Worm (Caenorhabditis elegans): ENCODE results near the gene T27A8.3.

The T27A8.3 gene

DNA sequence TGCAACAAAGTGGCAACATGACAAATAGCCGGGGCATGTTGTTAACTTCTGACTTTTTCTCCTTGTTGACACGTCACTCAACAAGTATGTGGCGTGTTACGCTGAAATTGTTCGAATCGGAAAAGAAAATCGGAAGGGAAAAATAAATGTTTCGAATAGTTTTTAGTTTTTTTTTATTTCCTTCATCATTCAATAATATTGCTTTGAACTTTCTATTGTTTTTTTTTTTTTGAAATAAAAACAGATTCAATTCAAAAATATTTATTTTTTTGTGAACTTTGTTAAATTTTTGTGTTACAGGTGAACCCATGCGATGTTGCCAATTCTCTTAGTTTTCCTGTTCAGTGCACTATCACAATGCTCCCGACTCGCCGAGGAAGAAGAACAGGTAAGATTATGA is 12.9 kb upstream of the T27A8.3 start, which contains the start of gene cpd-2:
Gene cpd-2, plus strand, starts transcription at position 301 of the 400 bp plus-strand sequence.
- TF ChIP-seq set-16 (GFP tag; IDR thresholded peaks at IDR 0.05) (no peak), F26F4.8 (GFP tag; conservative IDR thresholded peaks at IDR 0.05) (no peak), daf-19 (GFP tag; conservative IDR thresholded peaks at IDR 0.05) (no peak), Y75B8A.6 (GFP tag; IDR thresholded peaks at IDR 0.05) (no peak), lin-15B (tag; optimal IDR thresholded peaks at IDR 0.05) (no peak), skn-1 (tag; optimal IDR thresholded peaks at IDR 0.05) (no peak), ztf-7 (tag; optimal IDR thresholded peaks at IDR 0.05) (no peak), ZK546.5 (tag; optimal IDR thresholded peaks at IDR 0.05) (no peak), T26A8.4 (GFP tag; IDR thresholded peaks at IDR 0.05) (no peak), ctbp-1 (GFP tag; IDR thresholded peaks at IDR 0.05) (no peak), zip-2 (tag; optimal IDR thresholded peaks at IDR 0.05) (no peak)

DNA sequence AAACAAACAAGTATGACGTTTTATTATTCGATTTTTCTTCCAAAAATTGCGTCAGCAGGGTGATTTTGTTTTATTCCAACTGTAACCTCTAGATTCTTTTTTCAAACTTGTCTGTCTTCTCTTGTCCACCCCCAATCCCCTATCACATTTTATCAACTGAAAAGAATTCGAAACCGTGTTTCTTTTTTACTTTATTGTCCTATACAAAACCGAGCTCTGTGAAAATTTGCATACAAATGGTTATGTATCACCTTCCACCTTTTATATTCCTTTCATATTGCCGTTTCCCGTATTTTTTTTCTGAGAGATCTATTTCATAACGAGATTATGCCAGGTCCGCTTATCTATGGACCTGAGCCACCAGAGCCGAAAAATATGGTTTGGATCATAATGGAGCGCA is 7.2 kb upstream of the T27A8.3 start, which contains the start of gene T27A8.7:
Gene T27A8.7, plus strand, starts transcription at position 301 of the 400 bp plus-strand sequence.
- TF ChIP-seq spr-1 (tag; optimal IDR thresholded peaks at IDR 0.05) (no peak), skn-1 (tag; optimal IDR thresholded peaks at IDR 0.05) (no peak), daf-19 (GFP tag; conservative IDR thresholded peaks at IDR 0.05) (no peak), fos-1 (tag; optimal IDR thresholded peaks at IDR 0.05) (no peak), unc-130 (GFP tag; optimal IDR thresholded peaks at IDR 0.05) (no peak), unc-62 (GFP tag; optimal IDR thresholded peaks at IDR 0.05 in 1 of 2) (no peak), unc-62 (tag; optimal IDR thresholded peaks at IDR 0.05) (no peak), Y48G9A.11 (GFP tag; IDR thresholded peaks at IDR 0.05) (no peak), attf-4 (tag; optimal IDR thresholded peaks at IDR 0.05) (no peak), ceh-28 (tag; optimal IDR thresholded peaks at IDR 0.05) (no peak), lin-38 (GFP tag; IDR thresholded peaks at IDR 0.05) (no peak), pha-4 (GFP tag; IDR thresholded peaks at IDR 0.05) (no peak), pha-4 (tag; optimal IDR thresholded peaks at IDR 0.05) (no peak), nhr-102 (tag; optimal IDR thresholded peaks at IDR 0.05) (no peak), nhr-111 (GFP tag; optimal IDR thresholded peaks at IDR 0.05) (no peak), duxl-1 (tag; optimal IDR thresholded peaks at IDR 0.05; ENCODE audit: poor library complexity) (no peak), php-3 (GFP tag; IDR thresholded peaks at IDR 0.05) (no peak), lin-29 (GFP tag; IDR thresholded peaks at IDR 0.05) (no peak), madf-5 (GFP tag; IDR thresholded peaks at IDR 0.05) (no peak)

DNA sequence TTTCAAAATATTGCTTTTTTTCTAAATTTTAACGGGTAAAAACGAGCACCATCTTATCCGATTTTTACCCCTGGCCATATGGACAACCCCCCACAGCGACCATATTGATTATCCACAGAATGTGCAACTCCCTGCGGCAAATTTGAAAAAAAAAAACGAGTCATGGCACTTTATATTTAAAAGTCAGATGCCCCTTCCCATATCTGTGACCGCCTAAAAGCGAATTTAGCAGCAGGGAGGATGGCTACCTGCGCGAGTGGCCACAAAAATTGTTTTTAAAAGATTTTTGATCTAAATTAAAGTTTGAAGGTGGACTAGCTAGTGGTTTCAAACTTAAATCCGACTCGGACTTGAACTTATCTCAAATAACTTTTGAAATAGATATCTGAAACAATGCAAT is 6.1 kb upstream of the T27A8.3 start:
- no peak for TF ChIP-seq unc-39 (tag; optimal IDR thresholded peaks at IDR 0.05)
- TF ChIP-seq set-16 (GFP tag; IDR thresholded peaks at IDR 0.05): no peak
- peak; percentile 96 for TF ChIP-seq F10B5.3 (tag; optimal IDR thresholded peaks at IDR 0.05)
- no peak for TF ChIP-seq nhr-111 (GFP tag; optimal IDR thresholded peaks at IDR 0.05)
- TF ChIP-seq daf-16 (GFP tag; optimal IDR thresholded peaks at IDR 0.05): peak; percentile 94 to 99
- TF ChIP-seq daf-16 (tag; optimal IDR thresholded peaks at IDR 0.05): peak; percentile 87
- TF ChIP-seq cey-2 (tag; optimal IDR thresholded peaks at IDR 0.05; ENCODE audit: borderline replicate concordance, insufficient read depth): peak; percentile 40
- TF ChIP-seq dmd-8 (GFP tag; IDR thresholded peaks at IDR 0.05): 0 out of 2 replicates have a peak, but pooled peaks have one; percentile 55
- no peak for TF ChIP-seq skn-1 (tag; optimal IDR thresholded peaks at IDR 0.05)
- TF ChIP-seq hlh-30 (tag; optimal IDR thresholded peaks at IDR 0.05; ENCODE audit: insufficient read depth): peak; percentile 93
- TF ChIP-seq mes-2 (tag; optimal IDR thresholded peaks at IDR 0.05; ENCODE audit: poor library complexity, severe bottlenecking): peak; percentile 96
- peak; percentile 49; the same call in 1 of the 2 replicates for TF ChIP-seq lim-7 (GFP tag; IDR thresholded peaks at IDR 0.05)
- TF ChIP-seq zag-1 (tag; optimal IDR thresholded peaks at IDR 0.05): peak; percentile 96
- TF ChIP-seq ceh-44 (GFP tag; IDR thresholded peaks at IDR 0.05): peak; percentile 50; the same call in 1 of the 2 replicates
- peak; percentile 98 for TF ChIP-seq nhr-42 (GFP tag; IDR thresholded peaks at IDR 0.05)
- no peak for TF ChIP-seq egl-27 (tag; optimal IDR thresholded peaks at IDR 0.05)
- peak; percentile 99 for TF ChIP-seq jun-1 (tag; optimal IDR thresholded peaks at IDR 0.05)
- peak; percentile 18 to 80 for TF ChIP-seq ZK546.5 (tag; optimal IDR thresholded peaks at IDR 0.05)
- no peak; the same call in 1 of the 2 replicates for TF ChIP-seq D1046.2 (GFP tag; IDR thresholded peaks at IDR 0.05)
- TF ChIP-seq zip-11 (GFP tag; IDR thresholded peaks at IDR 0.05): no peak
- TF ChIP-seq duxl-1 (tag; optimal IDR thresholded peaks at IDR 0.05; ENCODE audit: poor library complexity): peak; percentile 98
- TF ChIP-seq F37D6.2 (tag; optimal IDR thresholded peaks at IDR 0.05): peak; percentile 99
- peak; percentile 86 for TF ChIP-seq ceh-32 (tag; optimal IDR thresholded peaks at IDR 0.05; ENCODE audit: poor library complexity)
- peak; percentile 84 for TF ChIP-seq nhr-76 (tag; optimal IDR thresholded peaks at IDR 0.05)
- peak; percentile 92 for TF ChIP-seq nhr-25 (tag; optimal IDR thresholded peaks at IDR 0.05; ENCODE audit: borderline replicate concordance, insufficient read depth)
- TF ChIP-seq lin-39 (tag; optimal IDR thresholded peaks at IDR 0.05): peak; percentile 94

Measured in whole organism, L4 larva.